Fruit fly (Drosophila melanogaster): Measurements from ENCODE around the gene CG9698.

dm6 chr3R:30540196-30540595 lies 25.6 kb downstream of the CG9698 start:
- no peak for TF ChIP-seq pan (optimal IDR thresholded peaks at IDR 0.05)
- no peak for TF ChIP-seq CG8478 (optimal IDR thresholded peaks at IDR 0.05)

Data from whole organism.